Worm (Caenorhabditis elegans): ENCODE results near the gene acs-3.

ce11 chrV:2018689-2019088 is 49.4 kb downstream of the acs-3 start, which contains the start of gene F59A7.14:
- no peak for TF ChIP-seq flt-1 (GFP tag; IDR thresholded peaks at IDR 0.05)
- TF ChIP-seq klf-2 (GFP tag; conservative IDR thresholded peaks at IDR 0.05), result no peak
- TF ChIP-seq ztf-23 (GFP tag; IDR thresholded peaks at IDR 0.05), result no peak
- no peak for TF ChIP-seq med-1 (GFP tag; optimal IDR thresholded peaks at IDR 0.05; ENCODE audit: insufficient read depth)
- no peak for TF ChIP-seq ref-1 (GFP tag; conservative IDR thresholded peaks at IDR 0.05)

All from whole organism, midembryonic.